Fruit fly (Drosophila melanogaster) whole organism, embryonic: Measurements from ENCODE around the gene CG11382.

Experiments used
- Awh ChIP-seq: fragments of 200-800 bp; sonication (Bioruptor generic); IDR thresholded peaks from 2 replicates; pipeline ENCODE4, ENCODE4 v1.3.6; 2022; ENCODE audit warnings: missing biosample characterization, missing genetic modification characterization
- B-H2 ChIP-seq: fragments of 200-800 bp; sonication (Bioruptor generic); optimal IDR thresholded peaks from 2 replicates; lab custom pipeline; 2018; ENCODE audit warnings: missing biosample characterization, mild to moderate bottlenecking, missing genetic modification characterization
- BtbVII ChIP-seq: fragments of 200-800 bp; sonication (Bioruptor generic); optimal IDR thresholded peaks from 3 replicates; lab custom pipeline; 2017; ENCODE audit warnings: missing biosample characterization, mild to moderate bottlenecking, missing genetic modification characterization
- CG11560 ChIP-seq: fragments of 200-800 bp; sonication (Bioruptor generic); IDR thresholded peaks from 3 replicates; pipeline ENCODE4 v1.3.6; 2022; ENCODE audit warnings: missing biosample characterization, missing genetic modification characterization
- CG12071 ChIP-seq: fragments of 200-800 bp; sonication (Bioruptor generic); optimal IDR thresholded peaks from 3 replicates; lab custom pipeline; 2018; ENCODE audit warnings: missing biosample characterization, mild to moderate bottlenecking, missing genetic modification characterization
- CG12104 ChIP-seq: fragments of 200-800 bp; sonication (Bioruptor generic); optimal IDR thresholded peaks from 3 replicates; lab custom pipeline; 2016; ENCODE audit warnings: missing biosample characterization, missing genetic modification characterization
- CG13624 ChIP-seq: fragments of 200-800 bp; sonication (Bioruptor generic); optimal IDR thresholded peaks from 2 replicates; lab custom pipeline; 2016; ENCODE audit warnings: missing biosample characterization, missing genetic modification characterization
- CG14050 ChIP-seq: fragments of 200-800 bp; sonication (Bioruptor generic); IDR thresholded peaks from 3 replicates; pipeline ENCODE4 v1.3.6; 2022; ENCODE audit warnings: missing biosample characterization, missing genetic modification characterization
- CG15269 ChIP-seq: fragments of 200-800 bp; sonication (Bioruptor generic); optimal IDR thresholded peaks from 2 replicates; lab custom pipeline; 2018; ENCODE audit warnings: missing biosample characterization, mild to moderate bottlenecking, missing genetic modification characterization, moderate library complexity
- CG1647 ChIP-seq: fragments of 200-800 bp; sonication (Bioruptor generic); optimal IDR thresholded peaks from 3 replicates; lab custom pipeline; 2016; ENCODE audit warnings: missing biosample characterization, missing genetic modification characterization
- CG16815 ChIP-seq: fragments of 200-800 bp; sonication (Bioruptor generic); optimal IDR thresholded peaks from 3 replicates; lab custom pipeline; 2017; ENCODE audit warnings: missing biosample characterization, mild to moderate bottlenecking, missing genetic modification characterization
- CG17385 ChIP-seq: fragments of 200-800 bp; sonication (Bioruptor generic); optimal IDR thresholded peaks from 3 replicates; lab custom pipeline; 2018; ENCODE audit warnings: missing biosample characterization, mild to moderate bottlenecking, missing genetic modification characterization
- CG17568 ChIP-seq: fragments of 200-800 bp; sonication (Bioruptor generic); optimal IDR thresholded peaks from 2 replicates; lab custom pipeline; 2018; ENCODE audit warnings: missing biosample characterization, mild to moderate bottlenecking, missing genetic modification characterization, moderate library complexity
- CG17829 ChIP-seq: fragments of 200-800 bp; optimal IDR thresholded peaks from 2 replicates; lab custom pipeline; 2019; ENCODE audit warnings: missing biosample characterization, mild to moderate bottlenecking, missing genetic modification characterization, moderate library complexity
- CG30403 ChIP-seq: fragments of 200-800 bp; sonication (Bioruptor generic); optimal IDR thresholded peaks from 3 replicates; lab custom pipeline; 2016; ENCODE audit warnings: missing biosample characterization, missing genetic modification characterization
- CG3847 ChIP-seq: fragments of 200-800 bp; sonication (Bioruptor generic); IDR thresholded peaks from 2 replicates; pipeline ENCODE4 v1.3.6; 2022; ENCODE audit warnings: missing biosample characterization, missing genetic modification characterization
- CG4282 ChIP-seq: fragments of 200-800 bp; sonication (Bioruptor generic); optimal IDR thresholded peaks from 2 replicates; lab custom pipeline; 2016; ENCODE audit warnings: missing biosample characterization, missing genetic modification characterization
- CG8290 ChIP-seq, 3 experiments: fragments of 200-800 bp; sonication (Bioruptor generic); optimal IDR thresholded peaks; 2 replicates each; lab custom pipeline; 2016 to 2019; ENCODE audit warnings: missing biosample characterization in 3 of 3, missing genetic modification characterization in 3 of 3, mild to moderate bottlenecking in 2 of 3, moderate library complexity in 1 of 3
- CG8765 ChIP-seq: fragments of 200-800 bp; sonication (Bioruptor generic); IDR thresholded peaks from 2 replicates; pipeline ENCODE4 v1.3.6; 2022; ENCODE audit warnings: missing biosample characterization, missing genetic modification characterization
- CTCF ChIP-seq: fragments of 200-800 bp; sonication (Bioruptor generic); optimal IDR thresholded peaks from 2 replicates; lab custom pipeline; 2017; ENCODE audit warnings: missing biosample characterization, mild to moderate bottlenecking, missing genetic modification characterization, moderate library complexity
- Camta ChIP-seq: fragments of 200-800 bp; sonication (Bioruptor generic); optimal IDR thresholded peaks from 2 replicates; lab custom pipeline; 2016; ENCODE audit warnings: missing biosample characterization, missing genetic modification characterization
- D ChIP-seq, 2 experiments: fragments of 200-800 bp in 1 of 2; fragments of >200 bp in 1 of 2; sonication (Bioruptor generic) in 1 of 2; optimal IDR thresholded peaks; 2 replicates in 1 of 2; 3 replicates in 1 of 2; lab custom pipeline; 2017; ENCODE audit warnings: mild to moderate bottlenecking in 1 of 2, missing biosample characterization in 1 of 2, missing genetic modification characterization in 1 of 2, missing genetic modification reagents in 1 of 2
- D19A ChIP-seq: fragments of 200-800 bp; optimal IDR thresholded peaks from 3 replicates; lab custom pipeline; 2019; ENCODE audit warnings: missing biosample characterization, mild to moderate bottlenecking, missing genetic modification characterization, moderate library complexity
- Dbx ChIP-seq: fragments of 200-800 bp; sonication (Bioruptor generic); IDR thresholded peaks from 3 replicates; pipeline ENCODE4 v1.3.6; 2022; ENCODE audit warnings: missing biosample characterization, missing genetic modification characterization
- Doc3 ChIP-seq: fragments of 200-800 bp; sonication (Bioruptor generic); IDR thresholded peaks from 3 replicates; pipeline ENCODE4 v1.3.6; 2022; ENCODE audit warnings: missing biosample characterization, missing genetic modification characterization; ENCODE audit not compliant: partially characterized antibody
- Fer2 ChIP-seq: fragments of 200-800 bp; sonication (Bioruptor generic); optimal IDR thresholded peaks from 2 replicates; lab custom pipeline; 2018; ENCODE audit warnings: missing biosample characterization, mild to moderate bottlenecking, missing genetic modification characterization, moderate library complexity
- HLHmδ ChIP-seq: fragments of 200-800 bp; sonication (Bioruptor generic); optimal IDR thresholded peaks from 2 replicates; lab custom pipeline; 2018; ENCODE audit warnings: missing biosample characterization, mild to moderate bottlenecking, missing genetic modification characterization, moderate library complexity
- HmgZ ChIP-seq: fragments of 200-800 bp; sonication (Bioruptor generic); optimal IDR thresholded peaks from 2 replicates; lab custom pipeline; 2018; ENCODE audit warnings: missing biosample characterization, mild to moderate bottlenecking, missing genetic modification characterization
- MESR4 ChIP-seq: fragments of 200-800 bp; sonication (Bioruptor generic); optimal IDR thresholded peaks from 2 replicates; lab custom pipeline; 2018; ENCODE audit warnings: missing biosample characterization, mild to moderate bottlenecking, missing genetic modification characterization, moderate library complexity
- Myb ChIP-seq: fragments of 200-800 bp; sonication (Bioruptor generic); optimal IDR thresholded peaks from 2 replicates; lab custom pipeline; 2016; ENCODE audit warnings: missing biosample characterization, missing genetic modification characterization
- Pdp1 ChIP-seq, 2 experiments: fragments of 200-800 bp; sonication (Bioruptor generic); optimal IDR thresholded peaks; 3 replicates each; lab custom pipeline; 2016; ENCODE audit warnings: missing biosample characterization in 2 of 2, missing genetic modification characterization in 2 of 2, mild to moderate bottlenecking in 1 of 2, moderate library complexity in 1 of 2
- Ravus ChIP-seq: fragments of 200-800 bp; sonication (Bioruptor generic); IDR thresholded peaks from 2 replicates; pipeline ENCODE4 v1.3.6; 2022; ENCODE audit warnings: missing biosample characterization, missing genetic modification characterization
- Sox100B ChIP-seq: fragments of 200-800 bp; sonication (Bioruptor generic); optimal IDR thresholded peaks from 3 replicates; lab custom pipeline; 2018; ENCODE audit warnings: missing biosample characterization, mild to moderate bottlenecking, missing genetic modification characterization
- Stat92E ChIP-seq, 3 experiments: fragments of >200 bp in 2 of 3; fragments of 200-800 bp in 1 of 3; sonication (Bioruptor generic) in 1 of 3; optimal IDR thresholded peaks; 2 replicates each; lab custom pipeline; 2017 to 2019; ENCODE audit warnings: missing biosample characterization in 3 of 3, missing genetic modification characterization in 3 of 3, mild to moderate bottlenecking in 1 of 3, moderate library complexity in 1 of 3
- abd-A ChIP-seq: fragments of 200-800 bp; sonication (Bioruptor generic); optimal IDR thresholded peaks from 3 replicates; lab custom pipeline; 2019; ENCODE audit warnings: missing biosample characterization, mild to moderate bottlenecking, missing genetic modification characterization, moderate library complexity
- ara ChIP-seq: fragments of 200-800 bp; sonication (Bioruptor generic); IDR thresholded peaks from 2 replicates; pipeline ENCODE4 v1.3.6; 2022; ENCODE audit warnings: missing biosample characterization, missing genetic modification characterization
- chn ChIP-seq: fragments of 200-800 bp; sonication (Bioruptor generic); optimal IDR thresholded peaks from 2 replicates; lab custom pipeline; 2016; ENCODE audit warnings: missing biosample characterization, missing genetic modification characterization
- danr ChIP-seq: fragments of 200-800 bp; sonication (Bioruptor generic); IDR thresholded peaks from 2 replicates; pipeline ENCODE4 v1.3.6; 2022; ENCODE audit warnings: missing biosample characterization, missing genetic modification characterization
- dpn ChIP-seq, 2 experiments: fragments of 200-800 bp; sonication (Bioruptor generic); optimal IDR thresholded peaks; 3 replicates each; lab custom pipeline; 2016; ENCODE audit warnings: missing biosample characterization in 2 of 2, missing genetic modification characterization in 2 of 2
- dysf ChIP-seq: fragments of 200-800 bp; sonication (Bioruptor generic); IDR thresholded peaks from 3 replicates; pipeline ENCODE4 v1.3.6; 2022; ENCODE audit warnings: missing biosample characterization, missing genetic modification characterization
- gce ChIP-seq: fragments of 200-800 bp; sonication (Bioruptor generic); IDR thresholded peaks from 3 replicates; pipeline ENCODE4 v1.3.6; 2022; ENCODE audit warnings: missing biosample characterization, missing genetic modification characterization
- gro ChIP-seq: fragments of 200-800 bp; sonication (Bioruptor generic); optimal IDR thresholded peaks from 2 replicates; lab custom pipeline; 2016; ENCODE audit warnings: missing biosample characterization, missing genetic modification characterization
- ham ChIP-seq: fragments of 200-800 bp; sonication (Bioruptor generic); IDR thresholded peaks from 2 replicates; pipeline ENCODE4 v1.3.6; 2022; ENCODE audit warnings: missing biosample characterization, missing genetic modification characterization
- hth ChIP-seq: fragments of >200 bp; optimal IDR thresholded peaks from 2 replicates; lab custom pipeline; 2017; ENCODE audit warnings: inconsistent platforms
- klu ChIP-seq: fragments of 200-800 bp; sonication (Bioruptor generic); IDR thresholded peaks from 2 replicates; pipeline ENCODE4 v1.3.6; 2022; ENCODE audit warnings: missing biosample characterization, missing genetic modification characterization
- mam ChIP-seq: fragments of 200-800 bp; sonication (Bioruptor generic); optimal IDR thresholded peaks from 3 replicates; lab custom pipeline; 2016; ENCODE audit warnings: missing biosample characterization, missing genetic modification characterization
- org-1 ChIP-seq: fragments of 200-800 bp; sonication (Bioruptor generic); optimal IDR thresholded peaks from 2 replicates; lab custom pipeline; 2017; ENCODE audit warnings: missing biosample characterization, missing genetic modification characterization
- pros ChIP-seq: fragments of 200-800 bp; sonication (Bioruptor generic); optimal IDR thresholded peaks from 3 replicates; lab custom pipeline; 2019; ENCODE audit warnings: missing biosample characterization, mild to moderate bottlenecking, missing genetic modification characterization, moderate library complexity
- sens ChIP-seq: fragments of 200-800 bp; sonication (Bioruptor generic); peaks from one replicate; lab custom pipeline; 2016; ENCODE audit warnings: missing biosample characterization, missing genetic modification characterization
- sima ChIP-seq: fragments of 200-800 bp; sonication (Bioruptor generic); optimal IDR thresholded peaks from 2 replicates; lab custom pipeline; 2016; ENCODE audit warnings: missing biosample characterization, missing genetic modification characterization
- tap ChIP-seq: fragments of 200-800 bp; optimal IDR thresholded peaks from 3 replicates; lab custom pipeline; 2019; ENCODE audit warnings: missing biosample characterization, mild to moderate bottlenecking, missing genetic modification characterization, moderate library complexity
- wor ChIP-seq: fragments of 200-800 bp; sonication (Bioruptor generic); IDR thresholded peaks from 2 replicates; pipeline ENCODE4 v1.3.6; 2022; ENCODE audit warnings: missing biosample characterization, missing genetic modification characterization

The CG11382 gene

dm6 chrX:1260327-1260726 lies 50.6 kb downstream of the CG11382 start (continued):
- TF ChIP-seq Camta (GFP tag; lab: Kevin White, UChicago): no peak
- no peak for TF ChIP-seq CG8290 (GFP tag; optimal IDR thresholded peaks at IDR 0.05; lab: Kevin White, UChicago)
- TF ChIP-seq CG8290 (tag; optimal IDR thresholded peaks at IDR 0.05; lab: Kevin White, UChicago): peak in 1 of 2 experiments; percentile 72
- TF ChIP-seq HmgZ (tag; lab: Kevin White, UChicago): no peak
- no peak for TF ChIP-seq hth (lab: Kevin White, UChicago)
- no peak for TF ChIP-seq Doc3 (GFP tag; lab: Robert Waterston, UW)
- no peak for TF ChIP-seq Sox100B
- no peak for TF ChIP-seq D (optimal IDR thresholded peaks at IDR 0.05; lab: Kevin White, UChicago)
- no peak for TF ChIP-seq D (GFP tag; optimal IDR thresholded peaks at IDR 0.05; lab: Kevin White, UChicago)
- no peak for TF ChIP-seq Myb (GFP tag; lab: Kevin White, UChicago)
- no peak for TF ChIP-seq B-H2 (GFP tag; lab: Kevin White, UChicago)
- TF ChIP-seq CG3847 (GFP tag; lab: Robert Waterston, UW): no peak
- no peak for TF ChIP-seq CG17385 (GFP tag; lab: Kevin White, UChicago)
- TF ChIP-seq gro: no peak
- peak; percentile 51 for TF ChIP-seq CG15269
- TF ChIP-seq CG8765 (GFP tag; lab: Robert Waterston, UW): no peak
- TF ChIP-seq chn (GFP tag; lab: Kevin White, UChicago): no peak
- no peak for TF ChIP-seq CG1647 (GFP tag; lab: Kevin White, UChicago)
- no peak for TF ChIP-seq Pdp1 (GFP tag; optimal IDR thresholded peaks at IDR 0.05; lab: Kevin White, UChicago)
- TF ChIP-seq CG11560 (tag; lab: Robert Waterston, UW): no peak
- no peak for TF ChIP-seq Awh (GFP tag; lab: Robert Waterston, UW)
- peak; percentile 13 for TF ChIP-seq CG30403 (GFP tag; lab: Kevin White, UChicago)
- TF ChIP-seq Dbx (GFP tag; lab: Robert Waterston, UW): no peak
- no peak for TF ChIP-seq pros (GFP tag; lab: Kevin White, UChicago)
- no peak for TF ChIP-seq CTCF (GFP tag; lab: Kevin White, UChicago)
- TF ChIP-seq CG17829: no peak
- TF ChIP-seq HLHmδ (GFP tag; lab: Kevin White, UChicago): no peak
- TF ChIP-seq wor (GFP tag; lab: Robert Waterston, UW): no peak
- TF ChIP-seq sens (GFP tag; lab: Kevin White, UChicago): no peak
- TF ChIP-seq Ravus: no peak
- no peak for TF ChIP-seq Stat92E (GFP tag; optimal IDR thresholded peaks at IDR 0.05; lab: Kevin White, UChicago)
- no peak for TF ChIP-seq CG4282
- TF ChIP-seq CG13624 (GFP tag; lab: Kevin White, UChicago): no peak
- no peak for TF ChIP-seq danr (GFP tag; lab: Robert Waterston, UW)
- TF ChIP-seq ham (GFP tag; lab: Robert Waterston, UW): no peak
- no peak for TF ChIP-seq CG12071 (GFP tag; lab: Kevin White, UChicago)
- no peak for TF ChIP-seq CG17568 (GFP tag; lab: Kevin White, UChicago)
- no peak for TF ChIP-seq D19A (tag; lab: Kevin White, UChicago)
- no peak for TF ChIP-seq ara (GFP tag; lab: Robert Waterston, UW)
- no peak for TF ChIP-seq sima (GFP tag; lab: Kevin White, UChicago)
- TF ChIP-seq CG12104 (GFP tag; lab: Kevin White, UChicago): no peak
- TF ChIP-seq org-1: no peak
- peak; percentile 27 for TF ChIP-seq dpn (GFP tag; optimal IDR thresholded peaks at IDR 0.05; lab: Kevin White, UChicago)
- TF ChIP-seq BtbVII: peak; percentile 39
- peak; percentile 36 for TF ChIP-seq mam (GFP tag; lab: Kevin White, UChicago)
- TF ChIP-seq Fer2 (tag; lab: Kevin White, UChicago): no peak
- no peak for TF ChIP-seq CG16815 (GFP tag; lab: Kevin White, UChicago)
- no peak for TF ChIP-seq MESR4 (GFP tag; lab: Kevin White, UChicago)
- TF ChIP-seq abd-A (tag; lab: Kevin White, UChicago): no peak
- no peak for TF ChIP-seq gce (GFP tag; lab: Robert Waterston, UW)
- TF ChIP-seq tap (tag; lab: Kevin White, UChicago): peak; percentile 14
- no peak for TF ChIP-seq CG14050 (GFP tag; lab: Robert Waterston, UW)
- peak; percentile 54; the same call in 2 of the 3 replicates for TF ChIP-seq dysf (GFP tag; lab: Robert Waterston, UW)
- TF ChIP-seq klu: no peak
